Fruit fly (Drosophila melanogaster) whole organism, embryonic: ENCODE data around the gene CG5969.

ENCODE experiments used
- Adf1 ChIP-seq: fragments of 200-800 bp; sonication (Bioruptor generic); IDR thresholded peaks from 2 replicates; pipeline ENCODE4 v1.3.6; 2022; ENCODE audit warnings: missing biosample characterization, missing genetic modification characterization
- CG10267 ChIP-seq: fragments of 200-800 bp; sonication (Bioruptor generic); optimal IDR thresholded peaks from 2 replicates; lab custom pipeline; 2018; ENCODE audit warnings: missing biosample characterization, mild to moderate bottlenecking, missing genetic modification characterization, moderate library complexity
- CG11504 ChIP-seq: fragments of 200-800 bp; sonication (Bioruptor generic); optimal IDR thresholded peaks from 3 replicates; lab custom pipeline; 2019; ENCODE audit warnings: missing biosample characterization, mild to moderate bottlenecking, missing genetic modification characterization, moderate library complexity
- CG14667 ChIP-seq: fragments of 200-800 bp; sonication (Bioruptor generic); IDR thresholded peaks from 2 replicates; pipeline ENCODE4 v1.3.6; 2022; ENCODE audit warnings: missing biosample characterization, missing genetic modification characterization
- CG14710 ChIP-seq: fragments of 200-800 bp; sonication (Bioruptor generic); optimal IDR thresholded peaks from 3 replicates; lab custom pipeline; 2019; ENCODE audit warnings: missing biosample characterization, mild to moderate bottlenecking, missing genetic modification characterization, moderate library complexity
- CG15011 ChIP-seq: fragments of 200-800 bp; sonication (Bioruptor generic); optimal IDR thresholded peaks from 3 replicates; lab custom pipeline; 2018; ENCODE audit warnings: missing biosample characterization, mild to moderate bottlenecking, missing genetic modification characterization
- CG17385 ChIP-seq: fragments of 200-800 bp; sonication (Bioruptor generic); optimal IDR thresholded peaks from 3 replicates; lab custom pipeline; 2018; ENCODE audit warnings: missing biosample characterization, mild to moderate bottlenecking, missing genetic modification characterization
- CG1832 ChIP-seq: fragments of 200-800 bp; sonication (Bioruptor generic); optimal IDR thresholded peaks from 2 replicates; lab custom pipeline; 2017; ENCODE audit warnings: missing biosample characterization, mild to moderate bottlenecking, missing genetic modification characterization, inconsistent platforms
- CG2889 ChIP-seq: fragments of 200-800 bp; sonication (Bioruptor generic); IDR thresholded peaks from 3 replicates; pipeline ENCODE4 v1.3.6; 2022; ENCODE audit warnings: missing biosample characterization, missing genetic modification characterization
- CG32532 ChIP-seq: fragments of 200-800 bp; sonication (Bioruptor generic); IDR thresholded peaks from 2 replicates; pipeline ENCODE4 v1.3.6; 2022; ENCODE audit warnings: missing biosample characterization, missing genetic modification characterization
- CG34376 ChIP-seq: fragments of 200-800 bp; sonication (Bioruptor generic); optimal IDR thresholded peaks from 2 replicates; lab custom pipeline; 2018; ENCODE audit warnings: missing biosample characterization, mild to moderate bottlenecking, missing genetic modification characterization
- CG4282 ChIP-seq: fragments of 200-800 bp; sonication (Bioruptor generic); optimal IDR thresholded peaks from 2 replicates; lab custom pipeline; 2016; ENCODE audit warnings: missing biosample characterization, missing genetic modification characterization
- CG6654 ChIP-seq: fragments of 200-800 bp; sonication (Bioruptor generic); optimal IDR thresholded peaks from 2 replicates; lab custom pipeline; 2017; ENCODE audit warnings: missing biosample characterization, mild to moderate bottlenecking, missing genetic modification characterization
- CG8388 ChIP-seq: fragments of 200-800 bp; sonication (Bioruptor generic); optimal IDR thresholded peaks from 2 replicates; lab custom pipeline; 2019; ENCODE audit warnings: missing biosample characterization, mild to moderate bottlenecking, missing genetic modification characterization, moderate library complexity
- CHES-1-like ChIP-seq: fragments of 200-800 bp; sonication (Bioruptor generic); optimal IDR thresholded peaks from 2 replicates; lab custom pipeline; 2016; ENCODE audit warnings: missing biosample characterization, missing genetic modification characterization
- CTCF ChIP-seq: fragments of 200-800 bp; sonication (Bioruptor generic); optimal IDR thresholded peaks from 2 replicates; lab custom pipeline; 2017; ENCODE audit warnings: missing biosample characterization, mild to moderate bottlenecking, missing genetic modification characterization, moderate library complexity
- D19A ChIP-seq: fragments of 200-800 bp; optimal IDR thresholded peaks from 3 replicates; lab custom pipeline; 2019; ENCODE audit warnings: missing biosample characterization, mild to moderate bottlenecking, missing genetic modification characterization, moderate library complexity
- Hey ChIP-seq: fragments of 200-800 bp; sonication (Bioruptor generic); optimal IDR thresholded peaks from 3 replicates; lab custom pipeline; 2018; ENCODE audit warnings: missing biosample characterization, mild to moderate bottlenecking, missing genetic modification characterization
- HmgD ChIP-seq: fragments of 200-800 bp; sonication (Bioruptor generic); optimal IDR thresholded peaks from 3 replicates; lab custom pipeline; 2016; ENCODE audit warnings: missing biosample characterization, missing genetic modification characterization
- Ravus ChIP-seq: fragments of 200-800 bp; sonication (Bioruptor generic); IDR thresholded peaks from 2 replicates; pipeline ENCODE4 v1.3.6; 2022; ENCODE audit warnings: missing biosample characterization, missing genetic modification characterization
- Side ChIP-seq: fragments of 200-800 bp; sonication (Bioruptor generic); optimal IDR thresholded peaks from 2 replicates; lab custom pipeline; 2016; ENCODE audit warnings: missing biosample characterization, missing genetic modification characterization
- Spps ChIP-seq: fragments of 200-800 bp; sonication (Bioruptor generic); optimal IDR thresholded peaks from 2 replicates; lab custom pipeline; 2018; ENCODE audit warnings: missing biosample characterization, mild to moderate bottlenecking, missing genetic modification characterization
- Stat92E ChIP-seq, 3 experiments: fragments of >200 bp in 2 of 3; fragments of 200-800 bp in 1 of 3; sonication (Bioruptor generic) in 1 of 3; optimal IDR thresholded peaks; 2 replicates each; lab custom pipeline; 2017 to 2019; ENCODE audit warnings: missing biosample characterization in 3 of 3, missing genetic modification characterization in 3 of 3, mild to moderate bottlenecking in 1 of 3, moderate library complexity in 1 of 3
- Usf ChIP-seq: fragments of 200-800 bp; sonication (Bioruptor generic); optimal IDR thresholded peaks from 2 replicates; lab custom pipeline; 2017; ENCODE audit warnings: missing genotype, missing biosample characterization, missing genetic modification characterization
- Vsx1 ChIP-seq: fragments of 200-800 bp; sonication (Bioruptor generic); optimal IDR thresholded peaks from 2 replicates; lab custom pipeline; 2017; ENCODE audit warnings: missing biosample characterization, mild to moderate bottlenecking, missing genetic modification characterization, missing genetic modification reagents
- cas ChIP-seq: fragments of 200-800 bp; sonication (Bioruptor generic); IDR thresholded peaks from 2 replicates; pipeline ENCODE4 v1.3.6; 2022; ENCODE audit warnings: missing biosample characterization, missing genetic modification characterization
- ci ChIP-seq: fragments of 200-800 bp; sonication (Bioruptor generic); IDR thresholded peaks from 3 replicates; pipeline ENCODE4 v1.3.6; 2022; ENCODE audit warnings: missing biosample characterization, missing genetic modification characterization
- exex ChIP-seq: fragments of 200-800 bp; sonication (Bioruptor generic); optimal IDR thresholded peaks from 4 replicates; lab custom pipeline; 2018; ENCODE audit warnings: missing biosample characterization, mild to moderate bottlenecking, missing genetic modification characterization, moderate library complexity
- grn ChIP-seq: fragments of 200-800 bp; sonication (Bioruptor generic); optimal IDR thresholded peaks from 3 replicates; lab custom pipeline; 2017; ENCODE audit warnings: missing biosample characterization, missing genetic modification characterization
- ken ChIP-seq: fragments of 200-800 bp; sonication (Bioruptor generic); IDR thresholded peaks from 3 replicates; pipeline ENCODE4 v1.3.6; 2022; ENCODE audit warnings: missing biosample characterization, missing genetic modification characterization
- lilli ChIP-seq: fragments of 200-800 bp; sonication (Bioruptor generic); optimal IDR thresholded peaks from 3 replicates; lab custom pipeline; 2016; ENCODE audit warnings: missing biosample characterization, missing genetic modification characterization
- nerfin-2 ChIP-seq: fragments of 200-800 bp; sonication (Bioruptor generic); IDR thresholded peaks from 2 replicates; pipeline ENCODE4 v1.3.6; 2022; ENCODE audit warnings: missing biosample characterization, missing genetic modification characterization; ENCODE audit not compliant: partially characterized antibody
- psq ChIP-seq: fragments of 200-800 bp; sonication (Bioruptor generic); optimal IDR thresholded peaks from 2 replicates; lab custom pipeline; 2017; ENCODE audit warnings: missing biosample characterization, missing genetic modification characterization
- sens-2 ChIP-seq: fragments of 200-800 bp; sonication (Bioruptor generic); IDR thresholded peaks from 2 replicates; pipeline ENCODE4 v1.3.6; 2022; ENCODE audit warnings: missing biosample characterization, missing genetic modification characterization
- sqz ChIP-seq: fragments of 200-800 bp; sonication (Bioruptor generic); optimal IDR thresholded peaks from 3 replicates; lab custom pipeline; 2018; ENCODE audit warnings: missing biosample characterization, mild to moderate bottlenecking, missing genetic modification characterization
- sug ChIP-seq: fragments of 200-800 bp; optimal IDR thresholded peaks from 2 replicates; lab custom pipeline; 2019; ENCODE audit warnings: missing biosample characterization, mild to moderate bottlenecking, missing genetic modification characterization, moderate library complexity
- tio ChIP-seq: fragments of 200-800 bp; sonication (Bioruptor generic); optimal IDR thresholded peaks from 2 replicates; lab custom pipeline; 2017; ENCODE audit warnings: missing biosample characterization, missing genetic modification characterization, inconsistent platforms
- toy ChIP-seq: fragments of 200-800 bp; sonication (Bioruptor generic); IDR thresholded peaks from 2 replicates; pipeline ENCODE4 v1.3.6; 2022; ENCODE audit warnings: missing biosample characterization, missing genetic modification characterization
- tup ChIP-seq: fragments of 200-800 bp; sonication (Bioruptor generic); optimal IDR thresholded peaks from 2 replicates; lab custom pipeline; 2016; ENCODE audit warnings: missing biosample characterization, mild to moderate bottlenecking, missing genetic modification characterization, moderate library complexity
- twi ChIP-seq: fragments of 200-800 bp; optimal IDR thresholded peaks from 2 replicates; lab custom pipeline; 2019; ENCODE audit warnings: missing biosample characterization, mild to moderate bottlenecking, missing genetic modification characterization, moderate library complexity
- zen2 ChIP-seq: fragments of 200-800 bp; sonication (Bioruptor generic); IDR thresholded peaks from 3 replicates; pipeline ENCODE4 v1.3.6; 2022; ENCODE audit warnings: missing biosample characterization, missing genetic modification characterization; ENCODE audit not compliant: partially characterized antibody
- zfh2 ChIP-seq: fragments of 200-800 bp; sonication (Bioruptor generic); optimal IDR thresholded peaks from 2 replicates; lab custom pipeline; 2016; ENCODE audit warnings: missing biosample characterization, missing genetic modification characterization

Gene CG5969

dm6 chr3L:20462391-20462790 is 11.2 kb upstream of the CG5969 start:
- TF ChIP-seq CG34376 (GFP tag; lab: Kevin White, UChicago) (peak; percentile 25), D19A (peak; percentile 37), Adf1 (GFP tag; lab: Robert Waterston, UW) (no peak), CG8388 (GFP tag; lab: Kevin White, UChicago) (peak; percentile 16), sug (tag; lab: Kevin White, UChicago) (peak; percentile 45), sens-2 (0 out of 2 replicates have a peak, but pooled peaks have one; percentile 20), Hey (tag; lab: Kevin White, UChicago) (no peak), exex (tag; lab: Kevin White, UChicago) (peak; percentile 99), nerfin-2 (GFP tag; lab: Robert Waterston, UW) (no peak), tio (GFP tag; lab: Kevin White, UChicago) (no peak), CG15011 (GFP tag; lab: Kevin White, UChicago) (no peak), ken (no peak), lilli (GFP tag; lab: Kevin White, UChicago) (no peak), CG1832 (no peak), Stat92E (GFP tag; optimal IDR thresholded peaks at IDR 0.05; lab: Kevin White, UChicago) (no peak), twi (no peak), CG14710 (tag; lab: Kevin White, UChicago) (no peak), CG6654 (GFP tag; lab: Kevin White, UChicago) (no peak), CG2889 (GFP tag; lab: Robert Waterston, UW) (no peak), Vsx1 (GFP tag; lab: Kevin White, UChicago) (no peak), grn (peak; percentile 49)

- TF ChIP-seq CTCF (peak; percentile 65), Side (GFP tag; lab: Kevin White, UChicago) (no peak), CG32532 (GFP tag; lab: Robert Waterston, UW) (0 out of 2 replicates have a peak, but pooled peaks have one; percentile 1)
Observed at dm6 chr3L:20464677-20465076, 8.9 kb upstream of the CG5969 start, which contains the start of gene atk. TSS of gene atk (minus strand) at chr3L:20464862.

dm6 chr3L:20465941-20466340 is 7.6 kb upstream of the CG5969 start, which contains the start of gene CG42764:
TSS of gene CG42764 (minus strand) at chr3L:20466041.
- TF ChIP-seq CG11504 (tag; lab: Kevin White, UChicago) = no peak
- TF ChIP-seq CG10267 (tag; lab: Kevin White, UChicago) = no peak
- TF ChIP-seq zen2 = no peak
- no peak for TF ChIP-seq CG14667 (GFP tag; lab: Robert Waterston, UW)
- TF ChIP-seq Spps (tag; lab: Kevin White, UChicago) = no peak
- no peak for TF ChIP-seq HmgD (GFP tag; lab: Kevin White, UChicago)
- no peak for TF ChIP-seq zfh2
- TF ChIP-seq CG17385 = no peak
- no peak for TF ChIP-seq Ravus (GFP tag; lab: Robert Waterston, UW)
- TF ChIP-seq toy (GFP tag; lab: Robert Waterston, UW) = no peak
- no peak for TF ChIP-seq tup (GFP tag; lab: Kevin White, UChicago)
- no peak for TF ChIP-seq CG4282 (GFP tag; lab: Kevin White, UChicago)
- TF ChIP-seq ci (GFP tag; lab: Robert Waterston, UW) = no peak
- TF ChIP-seq CHES-1-like (GFP tag; lab: Kevin White, UChicago) = no peak
- TF ChIP-seq D19A = no peak
- no peak for TF ChIP-seq psq (GFP tag; lab: Kevin White, UChicago)
- no peak for TF ChIP-seq cas (GFP tag; lab: Robert Waterston, UW)
- no peak for TF ChIP-seq Usf (GFP tag; lab: Kevin White, UChicago)
- no peak for TF ChIP-seq sqz
